Worm (Caenorhabditis elegans): ENCODE measurements around the gene asp-13.

ce11 chrV:8650365-8650764 lies 7.4 kb upstream of the asp-13 start:
- TF ChIP-seq aly-1 (tag; optimal IDR thresholded peaks at IDR 0.05), result no peak
- TF ChIP-seq tbx-11 (GFP tag; IDR thresholded peaks at IDR 0.05), result no peak
- TF ChIP-seq ceh-36 (tag; optimal IDR thresholded peaks at IDR 0.05), result no peak
- no peak for TF ChIP-seq tra-4 (tag; optimal IDR thresholded peaks at IDR 0.05)
- no peak for TF ChIP-seq ama-1 (optimal IDR thresholded peaks at IDR 0.05)
- TF ChIP-seq flt-1 (GFP tag; IDR thresholded peaks at IDR 0.05), result no peak
- no peak for TF ChIP-seq hnd-1 (tag; optimal IDR thresholded peaks at IDR 0.05)
- TF ChIP-seq F13C5.2 (tag; optimal IDR thresholded peaks at IDR 0.05), result no peak
- no peak for TF ChIP-seq hmbx-1 (tag; optimal IDR thresholded peaks at IDR 0.05)
- TF ChIP-seq scrt-1 (GFP tag; IDR thresholded peaks at IDR 0.05), result no peak
- TF ChIP-seq tbx-37 (GFP tag; conservative IDR thresholded peaks at IDR 0.05), result no peak
- no peak for TF ChIP-seq pes-1 (GFP tag; IDR thresholded peaks at IDR 0.05)
